Worm (Caenorhabditis elegans): ENCODE data around the gene Y22D7AL.9.

DNA sequence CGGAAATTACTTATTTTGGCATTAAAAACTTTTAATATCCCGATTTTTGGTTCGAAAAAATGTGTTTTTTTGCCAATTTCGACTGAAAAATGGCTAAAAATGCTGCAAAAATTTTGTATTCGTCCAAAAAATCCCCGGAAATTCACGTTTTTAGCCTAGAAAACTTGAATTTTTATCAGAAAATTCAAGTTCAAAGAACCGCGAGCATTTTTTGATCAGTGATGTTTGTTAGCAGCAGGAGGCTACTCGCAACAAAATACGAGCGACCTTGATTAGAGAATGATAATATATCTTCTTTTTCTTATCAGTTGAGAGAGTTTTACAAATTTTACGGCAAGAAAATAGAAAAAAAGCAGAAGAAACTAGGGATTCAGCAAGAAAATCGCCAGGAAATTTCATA is 8.5 kb upstream of the Y22D7AL.9 start:
- no peak for TF ChIP-seq ets-7 (tag; optimal IDR thresholded peaks at IDR 0.05)
- no peak for TF ChIP-seq hmbx-1 (tag; optimal IDR thresholded peaks at IDR 0.05)
- TF ChIP-seq F13C5.2 (tag; optimal IDR thresholded peaks at IDR 0.05), result no peak
- no peak for TF ChIP-seq aly-1 (tag; optimal IDR thresholded peaks at IDR 0.05)
- TF ChIP-seq ama-1 (optimal IDR thresholded peaks at IDR 0.05), result no peak
- TF ChIP-seq flt-1 (GFP tag; IDR thresholded peaks at IDR 0.05), result no peak
- no peak for TF ChIP-seq ceh-36 (tag; optimal IDR thresholded peaks at IDR 0.05)
- no peak for TF ChIP-seq scrt-1 (GFP tag; IDR thresholded peaks at IDR 0.05)
- TF ChIP-seq ceh-13 (GFP tag; optimal IDR thresholded peaks at IDR 0.05), result no peak
- no peak for TF ChIP-seq hmg-4 (GFP tag; optimal IDR thresholded peaks at IDR 0.05)
- no peak for TF ChIP-seq B0310.2 (tag; optimal IDR thresholded peaks at IDR 0.05)
- no peak for TF ChIP-seq hnd-1 (tag; optimal IDR thresholded peaks at IDR 0.05)

Data from whole organism, early embryonic.